Worm (Caenorhabditis elegans) whole organism, late embryonic: Measurements from ENCODE around the gene F15H10.9.

ENCODE experiments used
- elt-2 ChIP-seq: sonication (generic microtip); optimal IDR thresholded peaks from 2 replicates; lab custom pipeline; 2016; ENCODE audit warnings: missing genetic modification reagents, missing genetic modification characterization, missing compliant biosample characterization
- nfya-1 ChIP-seq: sonication (generic microtip); optimal IDR thresholded peaks from 2 replicates; lab custom pipeline; 2017; ENCODE audit warnings: missing genetic modification characterization, mild to moderate bottlenecking, missing compliant biosample characterization, antibody characterized with exemption, moderate library complexity

- TF ChIP-seq elt-2 (no peak), nfya-1 (tag; lab: Kevin White, UChicago) (no peak)
Measured at ce11 chrV:10463276-10463675, 48.8 kb upstream of the F15H10.9 start, which contains the start of gene F22E12.3.
